Fruit fly (Drosophila melanogaster) whole organism, embryonic: Measurements from ENCODE around the gene shams.

Experiments
- Atf3 ChIP-seq: fragments of 200-800 bp; sonication (Bioruptor generic); optimal IDR thresholded peaks from 3 replicates; lab custom pipeline; 2016; ENCODE audit warnings: missing biosample characterization, missing genetic modification characterization
- BEAF-32 ChIP-seq: fragments of 200-800 bp; sonication (Bioruptor generic); optimal IDR thresholded peaks from 3 replicates; lab custom pipeline; 2017; ENCODE audit warnings: missing biosample characterization, missing genetic modification characterization, mild to moderate bottlenecking, moderate library complexity, missing genetic modification reagents
- CG10147 ChIP-seq: fragments of 200-800 bp; sonication (Bioruptor generic); optimal IDR thresholded peaks from 2 replicates; lab custom pipeline; 2019; ENCODE audit warnings: missing biosample characterization, mild to moderate bottlenecking, missing genetic modification characterization, moderate library complexity
- CG10274 ChIP-seq: fragments of 200-800 bp; sonication (Bioruptor generic); optimal IDR thresholded peaks from 3 replicates; lab custom pipeline; 2017; ENCODE audit warnings: missing biosample characterization, mild to moderate bottlenecking, missing genetic modification characterization
- CG12236 ChIP-seq: fragments of 200-800 bp; sonication (Bioruptor generic); optimal IDR thresholded peaks from 2 replicates; lab custom pipeline; 2016; ENCODE audit warnings: missing biosample characterization, missing genetic modification characterization
- CG1233 ChIP-seq: fragments of 200-800 bp; sonication (Bioruptor generic); optimal IDR thresholded peaks from 4 replicates; lab custom pipeline; 2018; ENCODE audit warnings: missing biosample characterization, mild to moderate bottlenecking, missing genetic modification characterization
- CG12744 ChIP-seq: fragments of 200-800 bp; sonication (Bioruptor generic); optimal IDR thresholded peaks from 2 replicates; lab custom pipeline; 2016; ENCODE audit warnings: missing biosample characterization, missing genetic modification characterization
- CG13296 ChIP-seq: fragments of 200-800 bp; sonication (Bioruptor generic); optimal IDR thresholded peaks from 3 replicates; lab custom pipeline; 2018; ENCODE audit warnings: missing biosample characterization, mild to moderate bottlenecking, missing genetic modification characterization
- CG13424 ChIP-seq: fragments of 200-800 bp; sonication (Bioruptor generic); optimal IDR thresholded peaks from 2 replicates; lab custom pipeline; 2019; ENCODE audit warnings: missing biosample characterization, mild to moderate bottlenecking, missing genetic modification characterization, moderate library complexity
- CG13894 ChIP-seq: fragments of 200-800 bp; sonication (Bioruptor generic); optimal IDR thresholded peaks from 3 replicates; lab custom pipeline; 2018; ENCODE audit warnings: missing biosample characterization, mild to moderate bottlenecking, missing genetic modification characterization, moderate library complexity
- CG16815 ChIP-seq: fragments of 200-800 bp; sonication (Bioruptor generic); optimal IDR thresholded peaks from 3 replicates; lab custom pipeline; 2017; ENCODE audit warnings: missing biosample characterization, mild to moderate bottlenecking, missing genetic modification characterization
- CG17361 ChIP-seq: fragments of 200-800 bp; sonication (Bioruptor generic); IDR thresholded peaks from 3 replicates; pipeline ENCODE4 v1.3.6; 2022; ENCODE audit warnings: missing biosample characterization, missing genetic modification characterization
- CG17829 ChIP-seq: fragments of 200-800 bp; optimal IDR thresholded peaks from 2 replicates; lab custom pipeline; 2019; ENCODE audit warnings: missing biosample characterization, mild to moderate bottlenecking, missing genetic modification characterization, moderate library complexity
- CG2116 ChIP-seq: fragments of 200-800 bp; sonication (Bioruptor generic); optimal IDR thresholded peaks from 3 replicates; lab custom pipeline; 2018; ENCODE audit warnings: missing biosample characterization, mild to moderate bottlenecking, missing genetic modification characterization
- CG33557 ChIP-seq: fragments of 200-800 bp; sonication (Bioruptor generic); optimal IDR thresholded peaks from 2 replicates; lab custom pipeline; 2019; ENCODE audit warnings: missing biosample characterization, mild to moderate bottlenecking, missing genetic modification characterization, moderate library complexity
- CG4424 ChIP-seq: fragments of 200-800 bp; sonication (Bioruptor generic); optimal IDR thresholded peaks from 3 replicates; lab custom pipeline; 2016; ENCODE audit warnings: missing biosample characterization, missing genetic modification characterization
- CG4730 ChIP-seq: fragments of 200-800 bp; sonication (Bioruptor generic); IDR thresholded peaks from 2 replicates; pipeline ENCODE4 v1.3.6; 2022; ENCODE audit warnings: missing biosample characterization, missing genetic modification characterization
- CG6791 ChIP-seq: fragments of 200-800 bp; sonication (Bioruptor generic); IDR thresholded peaks from 3 replicates; pipeline ENCODE4 v1.3.6; 2022; ENCODE audit warnings: missing biosample characterization, missing genetic modification characterization; ENCODE audit not compliant: partially characterized antibody
- CG8765 ChIP-seq: fragments of 200-800 bp; sonication (Bioruptor generic); IDR thresholded peaks from 2 replicates; pipeline ENCODE4 v1.3.6; 2022; ENCODE audit warnings: missing biosample characterization, missing genetic modification characterization
- Deaf1 ChIP-seq: fragments of 200-800 bp; optimal IDR thresholded peaks from 3 replicates; lab custom pipeline; 2019; ENCODE audit warnings: missing biosample characterization, mild to moderate bottlenecking, missing genetic modification characterization, moderate library complexity
- Dfd ChIP-seq, 2 experiments: fragments of >200 bp; optimal IDR thresholded peaks; 2 replicates each; lab custom pipeline; 2017; ENCODE audit warnings: missing biosample characterization in 2 of 2, missing genetic modification characterization in 2 of 2
- Doc2 ChIP-seq: fragments of 200-800 bp; sonication (Bioruptor generic); IDR thresholded peaks from 2 replicates; pipeline ENCODE4 v1.3.6; 2022; ENCODE audit warnings: missing biosample characterization, missing genetic modification characterization
- Dp ChIP-seq: fragments of 200-800 bp; sonication (Bioruptor generic); optimal IDR thresholded peaks from 2 replicates; lab custom pipeline; 2018; ENCODE audit warnings: missing biosample characterization, mild to moderate bottlenecking, missing genetic modification characterization, moderate library complexity
- HLH4C ChIP-seq: fragments of 200-800 bp; sonication (Bioruptor generic); IDR thresholded peaks from 3 replicates; pipeline ENCODE4 v1.3.6; 2022; ENCODE audit warnings: missing biosample characterization, missing genetic modification characterization; ENCODE audit not compliant: partially characterized antibody
- HLH54F ChIP-seq: fragments of 200-800 bp; sonication (Bioruptor generic); optimal IDR thresholded peaks from 3 replicates; lab custom pipeline; 2016; ENCODE audit warnings: missing biosample characterization, missing genetic modification characterization
- Jarid2 ChIP-seq: fragments of 200-800 bp; sonication (Bioruptor generic); optimal IDR thresholded peaks from 3 replicates; lab custom pipeline; 2017; ENCODE audit warnings: mild to moderate bottlenecking, missing biosample characterization, missing genetic modification reagents, missing genetic modification characterization
- Lim3 ChIP-seq: fragments of 200-800 bp; sonication (Bioruptor generic); IDR thresholded peaks from 2 replicates; pipeline ENCODE4 v1.3.6; 2022; ENCODE audit warnings: missing biosample characterization, missing genetic modification characterization
- Max ChIP-seq: fragments of 200-800 bp; sonication (Bioruptor generic); optimal IDR thresholded peaks from 2 replicates; lab custom pipeline; 2016; ENCODE audit warnings: missing biosample characterization, mild to moderate bottlenecking, missing genetic modification characterization
- NFAT ChIP-seq: fragments of 200-800 bp; sonication (Bioruptor generic); IDR thresholded peaks from 2 replicates; pipeline ENCODE4 v1.3.6; 2022; ENCODE audit warnings: missing biosample characterization, missing genetic modification characterization
- Nf-YB ChIP-seq: fragments of 200-800 bp; sonication (Bioruptor generic); optimal IDR thresholded peaks from 3 replicates; lab custom pipeline; 2019; ENCODE audit warnings: missing biosample characterization, mild to moderate bottlenecking, missing genetic modification characterization, moderate library complexity
- Poxn ChIP-seq: fragments of 200-800 bp; sonication (Bioruptor generic); IDR thresholded peaks from 2 replicates; pipeline ENCODE4 v1.3.6; 2022; ENCODE audit warnings: missing biosample characterization, missing genetic modification characterization
- Sry-β ChIP-seq: fragments of 200-800 bp; sonication (Bioruptor generic); optimal IDR thresholded peaks from 2 replicates; lab custom pipeline; 2018; ENCODE audit warnings: missing biosample characterization, mild to moderate bottlenecking, missing genetic modification characterization, moderate library complexity
- Trl ChIP-seq, 3 experiments: fragments of >200 bp in 2 of 3; fragments of 200-800 bp in 1 of 3; sonication (Bioruptor generic) in 1 of 3; optimal IDR thresholded peaks; 2 replicates in 1 of 3; 3 replicates in 2 of 3; lab custom pipeline; 2016 to 2017; ENCODE audit warnings: missing biosample characterization in 1 of 3, missing genetic modification characterization in 1 of 3
- ab ChIP-seq: fragments of 200-800 bp; sonication (Bioruptor generic); optimal IDR thresholded peaks from 2 replicates; lab custom pipeline; 2016; ENCODE audit warnings: missing biosample characterization, missing genetic modification characterization
- ac ChIP-seq: fragments of 200-800 bp; sonication (Bioruptor generic); optimal IDR thresholded peaks from 3 replicates; lab custom pipeline; 2017; ENCODE audit warnings: missing biosample characterization, mild to moderate bottlenecking, missing genetic modification characterization
- bowl ChIP-seq: fragments of 200-800 bp; sonication (Bioruptor generic); IDR thresholded peaks from 2 replicates; pipeline ENCODE4 v1.3.6; 2022; ENCODE audit warnings: missing biosample characterization, missing genetic modification characterization
- cad ChIP-seq: fragments of >200 bp; optimal IDR thresholded peaks from 2 replicates; lab custom pipeline; 2017; ENCODE audit warnings: missing biosample characterization, missing genetic modification characterization
- gfzf ChIP-seq: fragments of 200-800 bp; sonication (Bioruptor generic); optimal IDR thresholded peaks from 2 replicates; lab custom pipeline; 2016; ENCODE audit warnings: missing biosample characterization, mild to moderate bottlenecking, missing genetic modification characterization, moderate library complexity
- gsb-n ChIP-seq: fragments of 200-800 bp; sonication (Bioruptor generic); optimal IDR thresholded peaks from 3 replicates; lab custom pipeline; 2018; ENCODE audit warnings: missing biosample characterization, mild to moderate bottlenecking, missing genetic modification characterization
- gt ChIP-seq: fragments of 200-800 bp; sonication (Bioruptor generic); IDR thresholded peaks from 2 replicates; pipeline ENCODE4 v1.3.6; 2022; ENCODE audit warnings: missing biosample characterization, missing genetic modification characterization
- jigr1 ChIP-seq: fragments of 200-800 bp; sonication (Bioruptor generic); IDR thresholded peaks from 3 replicates; pipeline ENCODE4 v1.3.6; 2022; ENCODE audit warnings: missing biosample characterization, missing genetic modification characterization
- kah ChIP-seq: fragments of 200-800 bp; sonication (Bioruptor generic); optimal IDR thresholded peaks from 2 replicates; lab custom pipeline; 2018; ENCODE audit warnings: missing biosample characterization, mild to moderate bottlenecking, missing genetic modification characterization
- pros ChIP-seq: fragments of 200-800 bp; sonication (Bioruptor generic); optimal IDR thresholded peaks from 3 replicates; lab custom pipeline; 2019; ENCODE audit warnings: missing biosample characterization, mild to moderate bottlenecking, missing genetic modification characterization, moderate library complexity
- ranshi ChIP-seq: fragments of 200-800 bp; sonication (Bioruptor generic); IDR thresholded peaks from 2 replicates; pipeline ENCODE4 v1.3.6; 2022; ENCODE audit warnings: missing biosample characterization, missing genetic modification characterization
- sc ChIP-seq, 3 experiments: fragments of >200 bp in 2 of 3; fragments of 200-800 bp in 1 of 3; sonication (Bioruptor generic) in 1 of 3; optimal IDR thresholded peaks; 2 replicates in 2 of 3; 3 replicates in 1 of 3; lab custom pipeline; 2017; ENCODE audit warnings: mild to moderate bottlenecking in 1 of 3, missing biosample characterization in 1 of 3, missing genetic modification characterization in 1 of 3, missing genetic modification reagents in 1 of 3
- shn ChIP-seq: fragments of 200-800 bp; sonication (Bioruptor generic); optimal IDR thresholded peaks from 3 replicates; lab custom pipeline; 2016; ENCODE audit warnings: missing biosample characterization, missing genetic modification characterization
- so ChIP-seq: fragments of 200-800 bp; sonication (Bioruptor generic); IDR thresholded peaks from 3 replicates; pipeline ENCODE4 v1.3.6; 2022; ENCODE audit warnings: missing biosample characterization, missing genetic modification characterization
- tap ChIP-seq: fragments of 200-800 bp; optimal IDR thresholded peaks from 3 replicates; lab custom pipeline; 2019; ENCODE audit warnings: missing biosample characterization, mild to moderate bottlenecking, missing genetic modification characterization, moderate library complexity
- tup ChIP-seq: fragments of 200-800 bp; sonication (Bioruptor generic); optimal IDR thresholded peaks from 2 replicates; lab custom pipeline; 2016; ENCODE audit warnings: missing biosample characterization, mild to moderate bottlenecking, missing genetic modification characterization, moderate library complexity
- vvl ChIP-seq: fragments of 200-800 bp; sonication (Bioruptor generic); IDR thresholded peaks from 2 replicates; pipeline ENCODE4 v1.3.6; 2022; ENCODE audit warnings: missing biosample characterization, missing genetic modification characterization
- z ChIP-seq: fragments of 200-800 bp; sonication (Bioruptor generic); IDR thresholded peaks from 3 replicates; pipeline ENCODE4 v1.3.6; 2022; ENCODE audit warnings: missing biosample characterization, missing genetic modification characterization

The shams gene

DNA sequence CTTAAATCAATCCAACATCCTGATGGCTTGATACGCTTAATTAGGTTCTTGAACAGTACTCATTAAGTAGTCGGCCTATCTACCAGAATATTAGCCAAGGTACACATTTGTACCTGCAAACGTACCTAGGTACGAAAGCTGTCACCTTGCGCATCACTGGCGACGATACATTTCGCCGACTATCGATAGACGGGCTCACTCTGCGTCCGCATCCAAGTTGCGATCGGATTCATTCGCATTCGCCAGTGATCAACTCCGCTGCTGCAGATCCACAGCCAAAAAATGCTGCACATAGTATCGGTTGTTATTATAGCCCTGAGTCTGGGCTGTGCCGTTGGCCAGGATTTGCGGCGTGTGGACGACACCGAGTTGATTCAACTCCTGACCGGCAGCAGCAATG lies 26.9 kb downstream of the shams start, which contains the start of gene CG11790 (continued):
- TF ChIP-seq CG2116, result peak; percentile 59
- no peak for TF ChIP-seq Doc2 (GFP tag; lab: Robert Waterston, UW)
- no peak for TF ChIP-seq CG13424
- TF ChIP-seq ab (GFP tag; lab: Kevin White, UChicago), result no peak
- peak; percentile 7 for TF ChIP-seq CG17829 (tag; lab: Kevin White, UChicago)
- no peak for TF ChIP-seq CG10274
- no peak for TF ChIP-seq z (GFP tag; lab: Robert Waterston, UW)
- no peak for TF ChIP-seq CG12236 (GFP tag; lab: Kevin White, UChicago)
- TF ChIP-seq cad (GFP tag; lab: Kevin White, UChicago), result no peak
- peak; percentile 20; the same call in 1 of the 2 replicates for TF ChIP-seq vvl (GFP tag; lab: Robert Waterston, UW)
- no peak for TF ChIP-seq sc (optimal IDR thresholded peaks at IDR 0.05; lab: Kevin White, UChicago)
- no peak for TF ChIP-seq sc (GFP tag; optimal IDR thresholded peaks at IDR 0.05; lab: Kevin White, UChicago)
- TF ChIP-seq CG4424 (GFP tag; lab: Kevin White, UChicago), result no peak
- no peak for TF ChIP-seq Poxn (GFP tag; lab: Robert Waterston, UW)
- TF ChIP-seq CG17361 (GFP tag; lab: Robert Waterston, UW), result no peak
- TF ChIP-seq tap (tag; lab: Kevin White, UChicago), result no peak
- peak; percentile 2 for TF ChIP-seq Deaf1 (tag; lab: Kevin White, UChicago)
- TF ChIP-seq CG6791 (GFP tag; lab: Robert Waterston, UW), result peak; percentile 83
- TF ChIP-seq CG8765, result no peak
- peak; percentile 7 for TF ChIP-seq Dp (GFP tag; lab: Kevin White, UChicago)
- no peak for TF ChIP-seq Dfd (GFP tag; optimal IDR thresholded peaks at IDR 0.05; lab: Kevin White, UChicago)
- TF ChIP-seq ranshi, result no peak
- TF ChIP-seq CG13894 (tag; lab: Kevin White, UChicago), result no peak
- no peak for TF ChIP-seq CG4730 (GFP tag; lab: Robert Waterston, UW)
- no peak for TF ChIP-seq bowl
- no peak for TF ChIP-seq Lim3 (GFP tag; lab: Robert Waterston, UW)
- no peak for TF ChIP-seq kah (GFP tag; lab: Kevin White, UChicago)
- TF ChIP-seq HLH4C (GFP tag; lab: Robert Waterston, UW), result peak; percentile 72
- TF ChIP-seq Nf-YB, result no peak
- no peak for TF ChIP-seq gsb-n (tag; lab: Kevin White, UChicago)
- TF ChIP-seq CG33557 (GFP tag; lab: Kevin White, UChicago), result no peak
- TF ChIP-seq CG12744 (GFP tag; lab: Kevin White, UChicago), result no peak
- TF ChIP-seq Atf3 (GFP tag; lab: Kevin White, UChicago), result no peak
- TF ChIP-seq jigr1 (GFP tag; lab: Robert Waterston, UW), result no peak
- no peak for TF ChIP-seq NFAT (GFP tag; lab: Robert Waterston, UW)
- TF ChIP-seq Trl (optimal IDR thresholded peaks at IDR 0.05; lab: Kevin White, UChicago), result no peak
- no peak for TF ChIP-seq Trl (GFP tag; optimal IDR thresholded peaks at IDR 0.05; lab: Kevin White, UChicago)
- TF ChIP-seq gfzf (GFP tag; lab: Kevin White, UChicago), result peak; percentile 25
- no peak for TF ChIP-seq HLH54F (GFP tag; lab: Kevin White, UChicago)
- no peak for TF ChIP-seq pros (GFP tag; lab: Kevin White, UChicago)
- TF ChIP-seq CG10147 (GFP tag; lab: Kevin White, UChicago), result no peak
- no peak for TF ChIP-seq gt (GFP tag; lab: Robert Waterston, UW)
- peak; percentile 88 for TF ChIP-seq Sry-β
- TF ChIP-seq CG16815 (GFP tag; lab: Kevin White, UChicago), result no peak
- TF ChIP-seq BEAF-32 (GFP tag; lab: Kevin White, UChicago), result peak; percentile 74
- TF ChIP-seq CG1233 (GFP tag; lab: Kevin White, UChicago), result no peak
- TF ChIP-seq CG13296 (GFP tag; lab: Kevin White, UChicago), result peak; percentile 2
- TF ChIP-seq Max (GFP tag; lab: Kevin White, UChicago), result no peak
- no peak for TF ChIP-seq tup (GFP tag; lab: Kevin White, UChicago)
- no peak for TF ChIP-seq Jarid2
- TF ChIP-seq ac (GFP tag; lab: Kevin White, UChicago), result no peak
- peak; percentile 47; the same call in 1 of the 3 replicates for TF ChIP-seq so (GFP tag; lab: Robert Waterston, UW)
- no peak for TF ChIP-seq shn (GFP tag; lab: Kevin White, UChicago)
